Worm (Caenorhabditis elegans): Measurements from ENCODE around the gene jmjd-5.

The jmjd-5 gene

DNA sequence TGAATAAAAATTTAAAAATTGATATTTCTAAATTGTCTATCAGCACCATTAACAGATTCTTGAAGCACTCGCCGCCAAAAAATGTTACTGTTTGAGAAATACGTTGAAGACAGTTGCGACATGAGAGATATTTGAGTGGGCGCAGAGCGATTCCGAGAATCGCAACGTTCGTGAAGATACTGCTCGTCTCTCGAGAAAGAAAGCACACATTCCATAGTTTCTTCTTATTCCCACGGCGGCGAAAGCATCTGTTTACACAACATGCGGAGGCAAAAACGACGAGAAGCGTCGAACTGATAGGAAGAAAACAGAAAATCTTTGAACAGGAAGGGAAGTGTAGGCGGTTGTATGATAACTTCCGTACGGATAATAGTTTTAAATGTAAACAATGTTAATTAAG lies 44.8 kb upstream of the jmjd-5 start:
- no peak for TF ChIP-seq ceh-82 (tag; optimal IDR thresholded peaks at IDR 0.05)
- TF ChIP-seq mdt-29 (GFP tag; IDR thresholded peaks at IDR 0.05): no peak
- no peak for TF ChIP-seq set-16 (GFP tag; IDR thresholded peaks at IDR 0.05)
- TF ChIP-seq unc-62 (GFP tag; optimal IDR thresholded peaks at IDR 0.05 in 1 of 2): peak in 1 of 2 experiments; percentile 94
- no peak for TF ChIP-seq unc-62 (tag; optimal IDR thresholded peaks at IDR 0.05)
- 0 out of 2 replicates have a peak, but pooled peaks have one; percentile 48 for TF ChIP-seq tra-1 (GFP tag; IDR thresholded peaks at IDR 0.05)
- TF ChIP-seq fos-1 (tag; optimal IDR thresholded peaks at IDR 0.05): no peak
- TF ChIP-seq nhr-25 (tag; optimal IDR thresholded peaks at IDR 0.05; ENCODE audit: borderline replicate concordance, insufficient read depth): no peak
- no peak for TF ChIP-seq ceh-28 (tag; optimal IDR thresholded peaks at IDR 0.05)
- no peak for TF ChIP-seq ceh-44 (GFP tag; IDR thresholded peaks at IDR 0.05)
- no peak for TF ChIP-seq F10B5.3 (tag; optimal IDR thresholded peaks at IDR 0.05)
- peak; percentile 32; the same call in 1 of the 2 replicates for TF ChIP-seq dmd-6 (GFP tag; IDR thresholded peaks at IDR 0.05)
- no peak for TF ChIP-seq zip-11 (GFP tag; IDR thresholded peaks at IDR 0.05)
- no peak for TF ChIP-seq ceh-62 (tag; optimal IDR thresholded peaks at IDR 0.05)
- TF ChIP-seq rbr-2 (tag; optimal IDR thresholded peaks at IDR 0.05): no peak
- no peak for TF ChIP-seq egl-43 (GFP tag; IDR thresholded peaks at IDR 0.05)
- no peak for TF ChIP-seq egl-27 (tag; optimal IDR thresholded peaks at IDR 0.05)
- TF ChIP-seq ztf-11 (tag; optimal IDR thresholded peaks at IDR 0.05): no peak
- no peak for TF ChIP-seq duxl-1 (tag; optimal IDR thresholded peaks at IDR 0.05; ENCODE audit: poor library complexity)
- no peak for TF ChIP-seq nhr-76 (tag; optimal IDR thresholded peaks at IDR 0.05)
- TF ChIP-seq lin-39 (tag; optimal IDR thresholded peaks at IDR 0.05): no peak
- no peak for TF ChIP-seq mxl-3 (GFP tag; optimal IDR thresholded peaks at IDR 0.05)
- no peak for TF ChIP-seq nhr-10 (tag; optimal IDR thresholded peaks at IDR 0.05)
- TF ChIP-seq lin-29 (GFP tag; IDR thresholded peaks at IDR 0.05): no peak; the same call in 1 of the 2 replicates
- no peak for TF ChIP-seq zfp-2 (tag; optimal IDR thresholded peaks at IDR 0.05)
- TF ChIP-seq nhr-42 (GFP tag; IDR thresholded peaks at IDR 0.05): no peak
- no peak for TF ChIP-seq daf-19 (GFP tag; conservative IDR thresholded peaks at IDR 0.05)
- TF ChIP-seq F26F4.8 (GFP tag; conservative IDR thresholded peaks at IDR 0.05): no peak
- 0 out of 2 replicates have a peak, but pooled peaks have one; percentile 7 for TF ChIP-seq lin-38 (GFP tag; IDR thresholded peaks at IDR 0.05)
- no peak for TF ChIP-seq daf-12 (tag; optimal IDR thresholded peaks at IDR 0.05)
- TF ChIP-seq zag-1 (tag; optimal IDR thresholded peaks at IDR 0.05): no peak
- no peak for TF ChIP-seq Y5F2A.4 (GFP tag; optimal IDR thresholded peaks at IDR 0.05)
- no peak for TF ChIP-seq ctbp-1 (GFP tag; IDR thresholded peaks at IDR 0.05)
- no peak for TF ChIP-seq Y48G9A.11 (GFP tag; IDR thresholded peaks at IDR 0.05)
- TF ChIP-seq unc-39 (tag; optimal IDR thresholded peaks at IDR 0.05): no peak
- no peak for TF ChIP-seq nhr-111 (GFP tag; optimal IDR thresholded peaks at IDR 0.05)
- no peak for TF ChIP-seq D1046.2 (GFP tag; IDR thresholded peaks at IDR 0.05)
- no peak for TF ChIP-seq nhr-77 (tag; optimal IDR thresholded peaks at IDR 0.05)
- no peak for TF ChIP-seq F37D6.2 (tag; optimal IDR thresholded peaks at IDR 0.05)
- no peak for TF ChIP-seq hlh-30 (tag; optimal IDR thresholded peaks at IDR 0.05; ENCODE audit: insufficient read depth)
- no peak for TF ChIP-seq unc-130 (GFP tag; optimal IDR thresholded peaks at IDR 0.05)
- no peak for TF ChIP-seq arid-1 (GFP tag; conservative IDR thresholded peaks at IDR 0.05)
- no peak for TF ChIP-seq skn-1 (tag; optimal IDR thresholded peaks at IDR 0.05)
- TF ChIP-seq mes-2 (tag; optimal IDR thresholded peaks at IDR 0.05; ENCODE audit: poor library complexity, severe bottlenecking): no peak
- no peak for TF ChIP-seq aly-2 (tag; optimal IDR thresholded peaks at IDR 0.05)
- TF ChIP-seq daf-8 (GFP tag; IDR thresholded peaks at IDR 0.05): no peak
- peak; percentile 47; the same call in 1 of the 2 replicates for TF ChIP-seq pha-4 (GFP tag; IDR thresholded peaks at IDR 0.05)
- TF ChIP-seq pha-4 (tag; optimal IDR thresholded peaks at IDR 0.05): no peak
- no peak for TF ChIP-seq F49E8.2 (tag; optimal IDR thresholded peaks at IDR 0.05; ENCODE audit: borderline replicate concordance)
- TF ChIP-seq ceh-20 (GFP tag; IDR thresholded peaks at IDR 0.05): no peak; the same call in 1 of the 2 replicates
- TF ChIP-seq Y105C5A.15 (GFP tag; IDR thresholded peaks at IDR 0.05): no peak
- TF ChIP-seq lsy-2 (tag; optimal IDR thresholded peaks at IDR 0.05): peak; percentile 13 to 36
